Fruit fly (Drosophila melanogaster) whole organism, adult: Measurements from ENCODE around the gene CG34012.

Source experiments
- CG11617 ChIP-seq: fragments of 200-800 bp; sonication (Bioruptor generic); optimal IDR thresholded peaks from 2 replicates; lab custom pipeline; 2017; ENCODE audit warnings: mild to moderate bottlenecking, missing biosample characterization, missing genetic modification reagents, missing genetic modification characterization
- CG12768 ChIP-seq: fragments of 200-800 bp; sonication (Bioruptor generic); optimal IDR thresholded peaks from 2 replicates; lab custom pipeline; 2017; ENCODE audit warnings: missing biosample characterization, missing genetic modification characterization, mild to moderate bottlenecking, moderate library complexity, missing genetic modification reagents
- CG14711 ChIP-seq: fragments of 200-800 bp; sonication (Bioruptor generic); optimal IDR thresholded peaks from 2 replicates; lab custom pipeline; 2018; ENCODE audit warnings: missing biosample characterization, mild to moderate bottlenecking, missing genetic modification characterization, moderate library complexity
- Crg-1 ChIP-seq: fragments of 200-800 bp; sonication (Bioruptor generic); optimal IDR thresholded peaks from 2 replicates; lab custom pipeline; 2016; ENCODE audit warnings: missing biosample characterization, missing genetic modification characterization
- cnc ChIP-seq, 2 experiments: fragments of >200 bp; optimal IDR thresholded peaks; 2 replicates each; lab custom pipeline; 2017
- kay ChIP-seq: fragments of 200-800 bp; sonication (Bioruptor generic); peaks from one replicate; lab custom pipeline; 2016; ENCODE audit warnings: missing biosample characterization, missing genetic modification characterization, borderline replicate concordance

- TF ChIP-seq kay (GFP tag; lab: Kevin White, UChicago) (no peak), cnc (optimal IDR thresholded peaks at IDR 0.05; lab: Kevin White, UChicago) (no peak), CG12768 (GFP tag; lab: Kevin White, UChicago) (no peak), CG14711 (no peak), CG11617 (no peak), Crg-1 (GFP tag; lab: Kevin White, UChicago) (no peak)
Measured at dm6 chr3L:11130535-11130934, 21.2 kb upstream of the CG34012 start, which contains the start of gene nol.
